Worm (Caenorhabditis elegans): ENCODE results near the gene B0284.3.
A peak's percentile ranks its signal among the peaks of the same experiment; 100 is the strongest.

The B0284.3 gene

ce11 chrIII:4332543-4333042, 47.0 kb downstream of the B0284.3 start, which contains the start of gene cdk-12:
Gene cdk-12 (plus strand): TSS chrIII:4332992.
- no peak for TF ChIP-seq nhr-76 (tag; optimal IDR thresholded peaks at IDR 0.05)
- peak; percentile 49 for TF ChIP-seq pha-4 (tag; optimal IDR thresholded peaks at IDR 0.05)
- TF ChIP-seq nhr-11 (tag; optimal IDR thresholded peaks at IDR 0.05) = no peak
- peak; percentile 36 for TF ChIP-seq lin-15B (tag; optimal IDR thresholded peaks at IDR 0.05)
- no peak for TF ChIP-seq zag-1 (tag; optimal IDR thresholded peaks at IDR 0.05)
- TF ChIP-seq lin-39 (tag; optimal IDR thresholded peaks at IDR 0.05) = peak; percentile 35
- peak; percentile 22 for TF ChIP-seq ceh-28 (tag; optimal IDR thresholded peaks at IDR 0.05)
- TF ChIP-seq nhr-23 (tag; optimal IDR thresholded peaks at IDR 0.05) = peak; percentile 16
- TF ChIP-seq elt-2 (tag; optimal IDR thresholded peaks at IDR 0.05) = peak; percentile 4
- TF ChIP-seq hmg-11 (tag; optimal IDR thresholded peaks at IDR 0.05) = peak; percentile 34
- TF ChIP-seq nfya-1 (tag; optimal IDR thresholded peaks at IDR 0.05; ENCODE audit: insufficient read depth) = peak; percentile 81
- no peak for TF ChIP-seq nhr-67 (tag; optimal IDR thresholded peaks at IDR 0.05)
- TF ChIP-seq snpc-4 (tag; optimal IDR thresholded peaks at IDR 0.05) = peak; percentile 63

ce11 chrIII:4330984-4331383, 48.6 kb downstream of the B0284.3 start, which contains the start of gene gly-6:
Gene gly-6 (minus strand): TSS chrIII:4331228.
- peak; percentile 76 for TF ChIP-seq nhr-23 (tag; optimal IDR thresholded peaks at IDR 0.05)
- TF ChIP-seq nhr-28 (tag; optimal IDR thresholded peaks at IDR 0.05) = no peak
- TF ChIP-seq nhr-25 (tag; optimal IDR thresholded peaks at IDR 0.05) = peak; percentile 66
